Worm (Caenorhabditis elegans) whole organism, L2 larva: Measurements from ENCODE around the gene ZK1127.12.

Experiments
- C34F6.9 ChIP-seq: fragments of 150-350 bp; optimal IDR thresholded peaks from 2 replicates; lab custom pipeline; 2014; ENCODE audit warnings: missing biosample characterization, missing genetic modification characterization
- F13H6.1 ChIP-seq: sonication (generic microtip); optimal IDR thresholded peaks from 2 replicates; lab custom pipeline; 2016; ENCODE audit warnings: missing genetic modification characterization, missing compliant biosample characterization
- R02D3.7 ChIP-seq: fragments of 150-350 bp; optimal IDR thresholded peaks from 2 replicates; lab custom pipeline; 2014; ENCODE audit warnings: missing biosample characterization, missing genetic modification characterization
- Y55F3AM.14 ChIP-seq: fragments of 200-800 bp; sonication (Bioruptor generic); optimal IDR thresholded peaks from 2 replicates; lab custom pipeline; 2018; ENCODE audit warnings: mild to moderate bottlenecking, missing genetic modification characterization, missing compliant biosample characterization
- ZK546.5 ChIP-seq: sonication (generic microtip); optimal IDR thresholded peaks from 2 replicates; lab custom pipeline; 2017; ENCODE audit warnings: missing biosample characterization, missing genetic modification characterization
- alr-1 ChIP-seq: fragments of 150-350 bp; optimal IDR thresholded peaks from 2 replicates; lab custom pipeline; 2014; ENCODE audit warnings: missing biosample characterization, missing genetic modification characterization
- aly-2 ChIP-seq: fragments of 150-350 bp; optimal IDR thresholded peaks from 2 replicates; lab custom pipeline; 2014; ENCODE audit warnings: missing biosample characterization, missing genetic modification characterization
- ama-1 ChIP-seq: fragments of 150-350 bp; optimal IDR thresholded peaks from 2 replicates; lab custom pipeline; 2018; ENCODE audit warnings: inconsistent platforms
- blmp-1 ChIP-seq: sonication (generic microtip); optimal IDR thresholded peaks from 2 replicates; lab custom pipeline; 2017; ENCODE audit warnings: missing genetic modification characterization, mild to moderate bottlenecking, missing compliant biosample characterization, antibody characterized with exemption, moderate library complexity; ENCODE audit not compliant: insufficient read depth
- ceh-16 ChIP-seq: fragments of 150-350 bp; optimal IDR thresholded peaks from 2 replicates; lab custom pipeline; 2014; ENCODE audit warnings: missing biosample characterization, missing genetic modification characterization
- crh-2 ChIP-seq: sonication (generic microtip); optimal IDR thresholded peaks from 2 replicates; lab custom pipeline; 2017; ENCODE audit warnings: missing biosample characterization, missing genetic modification characterization
- dmd-4 ChIP-seq: sonication (generic microtip); optimal IDR thresholded peaks from 2 replicates; lab custom pipeline; 2017; ENCODE audit warnings: missing biosample characterization, missing genetic modification characterization
- egl-27 ChIP-seq: sonication (generic microtip); optimal IDR thresholded peaks from 3 replicates; lab custom pipeline; 2017; ENCODE audit warnings: missing biosample characterization, missing genetic modification reagents, missing genetic modification characterization
- elt-1 ChIP-seq: fragments of 150-350 bp; optimal IDR thresholded peaks from 2 replicates; lab custom pipeline; 2014; ENCODE audit warnings: missing biosample characterization, missing genetic modification characterization
- elt-3 ChIP-seq: sonication (generic microtip); optimal IDR thresholded peaks from 2 replicates; lab custom pipeline; 2017; ENCODE audit warnings: missing biosample characterization, missing genetic modification characterization
- fos-1 ChIP-seq: fragments of 150-350 bp; optimal IDR thresholded peaks from 2 replicates; lab custom pipeline; 2014; ENCODE audit warnings: missing biosample characterization, missing genetic modification characterization
- gmeb-1 ChIP-seq: fragments of 150-350 bp; optimal IDR thresholded peaks from 2 replicates; lab custom pipeline; 2014; ENCODE audit warnings: missing biosample characterization, missing genetic modification characterization
- lin-11 ChIP-seq: fragments of 150-350 bp; sonication (generic microtip); optimal IDR thresholded peaks from 2 replicates; lab custom pipeline; 2014; ENCODE audit warnings: missing biosample characterization, missing genetic modification characterization, inconsistent platforms, mixed read lengths
- lin-13 ChIP-seq: fragments of 150-350 bp; optimal IDR thresholded peaks from 2 replicates; lab custom pipeline; 2014; ENCODE audit warnings: missing biosample characterization, missing genetic modification reagents, missing genetic modification characterization
- lin-39 ChIP-seq: fragments of 150-350 bp; optimal IDR thresholded peaks from 2 replicates; lab custom pipeline; 2014; ENCODE audit warnings: missing biosample characterization, missing genetic modification reagents, missing genetic modification characterization
- lsy-2 ChIP-seq, 2 experiments: fragments of 150-350 bp in 1 of 2; sonication (generic microtip) in 1 of 2; optimal IDR thresholded peaks; 2 replicates each; lab custom pipeline; 2014 to 2017; ENCODE audit warnings: missing biosample characterization in 2 of 2, missing genetic modification characterization in 2 of 2
- mab-5 ChIP-seq: fragments of 150-350 bp; optimal IDR thresholded peaks from 2 replicates; lab custom pipeline; 2014; ENCODE audit warnings: missing biosample characterization, missing genetic modification characterization
- mdl-1 ChIP-seq, 2 experiments: fragments of 150-350 bp in 1 of 2; sonication (generic microtip) in 1 of 2; optimal IDR thresholded peaks; 2 replicates each; lab custom pipeline; 2017; ENCODE audit warnings: missing biosample characterization in 2 of 2, missing genetic modification characterization in 2 of 2
- nhr-10 ChIP-seq: sonication (generic microtip); optimal IDR thresholded peaks from 2 replicates; lab custom pipeline; 2017; ENCODE audit warnings: missing biosample characterization, missing genetic modification characterization
- nhr-11 ChIP-seq: fragments of 150-350 bp; optimal IDR thresholded peaks from 2 replicates; lab custom pipeline; 2014; ENCODE audit warnings: missing biosample characterization, missing genetic modification characterization
- nhr-12 ChIP-seq: fragments of 150-350 bp; optimal IDR thresholded peaks from 2 replicates; lab custom pipeline; 2014; ENCODE audit warnings: missing biosample characterization, missing genetic modification characterization
- nhr-129 ChIP-seq: fragments of 150-350 bp; optimal IDR thresholded peaks from 2 replicates; lab custom pipeline; 2014; ENCODE audit warnings: missing biosample characterization, missing genetic modification characterization
- nhr-21 ChIP-seq: fragments of 150-350 bp; optimal IDR thresholded peaks from 2 replicates; lab custom pipeline; 2014; ENCODE audit warnings: missing biosample characterization, missing genetic modification characterization
- nhr-23 ChIP-seq: fragments of 150-350 bp; optimal IDR thresholded peaks from 2 replicates; lab custom pipeline; 2014; ENCODE audit warnings: missing biosample characterization, missing genetic modification reagents, missing genetic modification characterization
- nhr-237 ChIP-seq: fragments of 150-350 bp; optimal IDR thresholded peaks from 2 replicates; lab custom pipeline; 2014; ENCODE audit warnings: missing biosample characterization, missing genetic modification characterization
- nhr-25 ChIP-seq: fragments of 150-350 bp; sonication (generic microtip); optimal IDR thresholded peaks from 3 replicates; lab custom pipeline; 2014; ENCODE audit warnings: missing biosample characterization, missing genetic modification characterization
- nhr-6 ChIP-seq: fragments of 150-350 bp; optimal IDR thresholded peaks from 2 replicates; lab custom pipeline; 2014; ENCODE audit warnings: missing biosample characterization, missing genetic modification characterization
- nhr-77 ChIP-seq: fragments of 150-350 bp; optimal IDR thresholded peaks from 2 replicates; lab custom pipeline; 2014; ENCODE audit warnings: missing biosample characterization, missing genetic modification characterization
- sem-4 ChIP-seq: fragments of 150-350 bp; optimal IDR thresholded peaks from 2 replicates; lab custom pipeline; 2014; ENCODE audit warnings: missing biosample characterization, missing genetic modification reagents, missing genetic modification characterization
- skn-1 ChIP-seq: sonication (generic microtip); optimal IDR thresholded peaks from 2 replicates; lab custom pipeline; 2017; ENCODE audit warnings: missing biosample characterization, missing genetic modification characterization
- sma-3 ChIP-seq: sonication (generic microtip); optimal IDR thresholded peaks from 2 replicates; lab custom pipeline; 2016; ENCODE audit warnings: missing genetic modification reagents, missing genetic modification characterization, missing compliant biosample characterization
- sma-9 ChIP-seq, 2 experiments: fragments of 150-350 bp in 1 of 2; sonication (generic microtip) in 1 of 2; optimal IDR thresholded peaks; 2 replicates each; lab custom pipeline; 2014 to 2016; ENCODE audit warnings: missing genetic modification characterization in 2 of 2, mild to moderate bottlenecking in 1 of 2, missing biosample characterization in 1 of 2, missing compliant biosample characterization in 1 of 2, missing genetic modification reagents in 1 of 2, moderate library complexity in 1 of 2
- snpc-4 ChIP-seq: fragments of 150-350 bp; optimal IDR thresholded peaks from 2 replicates; lab custom pipeline; 2014; ENCODE audit warnings: missing biosample characterization, missing genetic modification characterization
- unc-39 ChIP-seq: fragments of 150-350 bp; optimal IDR thresholded peaks from 2 replicates; lab custom pipeline; 2014; ENCODE audit warnings: missing biosample characterization, missing genetic modification characterization
- unc-55 ChIP-seq: fragments of 150-350 bp; sonication (generic microtip); optimal IDR thresholded peaks from 3 replicates; lab custom pipeline; 2014; ENCODE audit warnings: missing biosample characterization, missing genetic modification reagents, missing genetic modification characterization
- unc-62 ChIP-seq: fragments of 150-350 bp; optimal IDR thresholded peaks from 2 replicates; lab custom pipeline; 2014; ENCODE audit warnings: missing biosample characterization, missing genetic modification reagents, missing genetic modification characterization
- zag-1 ChIP-seq: fragments of 150-350 bp; optimal IDR thresholded peaks from 2 replicates; lab custom pipeline; 2014; ENCODE audit warnings: missing biosample characterization, missing genetic modification characterization
- ztf-1 ChIP-seq: fragments of 200-800 bp; sonication (Bioruptor generic); conservative IDR thresholded peaks from 2 replicates; pipeline ENCODE4 v1.3.6; 2022; ENCODE audit warnings: missing genetic modification characterization, missing compliant biosample characterization
- ztf-11 ChIP-seq: sonication (generic microtip); optimal IDR thresholded peaks from 2 replicates; lab custom pipeline; 2017; ENCODE audit warnings: missing biosample characterization, missing genetic modification characterization
- ztf-4 ChIP-seq: fragments of 150-350 bp; optimal IDR thresholded peaks from 2 replicates; lab custom pipeline; 2014; ENCODE audit warnings: missing biosample characterization, missing genetic modification characterization

Gene ZK1127.12

ce11 chrII:7060202-7060601 is 8.3 kb downstream of the ZK1127.12 start:
- no peak for TF ChIP-seq nhr-10 (tag; lab: Kevin White, UChicago)
- TF ChIP-seq aly-2 = no peak
- TF ChIP-seq gmeb-1 (tag; lab: Kevin White, UChicago) = peak; percentile 29
- no peak for TF ChIP-seq ztf-11
- no peak for TF ChIP-seq Y55F3AM.14 (GFP tag; lab: Kevin White, UChicago)
- TF ChIP-seq mdl-1 (tag; optimal IDR thresholded peaks at IDR 0.05; lab: Kevin White, UChicago) = no peak
- peak; percentile 58 for TF ChIP-seq crh-2 (tag; lab: Kevin White, UChicago)
- peak in 1 of 2 experiments; percentile 7 for TF ChIP-seq lsy-2 (tag; optimal IDR thresholded peaks at IDR 0.05; lab: Kevin White, UChicago)
- no peak for TF ChIP-seq ZK546.5
- TF ChIP-seq nhr-77 = no peak
- peak; percentile 55 for TF ChIP-seq F13H6.1
- TF ChIP-seq sma-9 (GFP tag; optimal IDR thresholded peaks at IDR 0.05; lab: Kevin White, UChicago) = peak; percentile 65
- TF ChIP-seq sma-9 (tag; optimal IDR thresholded peaks at IDR 0.05; lab: Kevin White, UChicago) = no peak
- TF ChIP-seq ama-1 = no peak
- TF ChIP-seq zag-1 = no peak
- no peak for TF ChIP-seq lin-11 (tag; lab: Kevin White, UChicago)
- no peak for TF ChIP-seq nhr-12 (tag; lab: Kevin White, UChicago)
- no peak for TF ChIP-seq nhr-11 (tag; lab: Kevin White, UChicago)
- TF ChIP-seq nhr-23 (tag; lab: Kevin White, UChicago) = no peak
- no peak for TF ChIP-seq nhr-21 (tag; lab: Kevin White, UChicago)
- TF ChIP-seq sem-4 (tag; lab: Kevin White, UChicago) = no peak
- TF ChIP-seq mab-5 (tag; lab: Kevin White, UChicago) = no peak
- TF ChIP-seq unc-39 = no peak
- TF ChIP-seq dmd-4 (tag; lab: Kevin White, UChicago) = no peak
- no peak for TF ChIP-seq snpc-4 (tag; lab: Kevin White, UChicago)
- TF ChIP-seq nhr-6 (tag; lab: Kevin White, UChicago) = no peak
- TF ChIP-seq nhr-25 (tag; lab: Kevin White, UChicago) = no peak
- peak; percentile 92 for TF ChIP-seq skn-1 (tag; lab: Kevin White, UChicago)
- no peak for TF ChIP-seq elt-3
- TF ChIP-seq lin-39 (tag; lab: Kevin White, UChicago) = no peak
- no peak for TF ChIP-seq ceh-16 (tag; lab: Kevin White, UChicago)
- TF ChIP-seq sma-3 (GFP tag; lab: Kevin White, UChicago) = peak; percentile 14
- TF ChIP-seq alr-1 (tag; lab: Kevin White, UChicago) = no peak
- TF ChIP-seq fos-1 (tag; lab: Kevin White, UChicago) = peak; percentile 83
- TF ChIP-seq R02D3.7 (tag; lab: Kevin White, UChicago) = no peak
- no peak for TF ChIP-seq unc-55 (GFP tag; lab: Kevin White, UChicago)
- no peak for TF ChIP-seq ztf-4 (tag; lab: Kevin White, UChicago)
- peak; percentile 76 for TF ChIP-seq nhr-129 (tag; lab: Kevin White, UChicago)
- no peak for TF ChIP-seq egl-27 (tag; lab: Kevin White, UChicago)
- TF ChIP-seq nhr-237 (tag; lab: Kevin White, UChicago) = no peak
- TF ChIP-seq ztf-1 = no peak
- TF ChIP-seq lin-13 (GFP tag; lab: Kevin White, UChicago) = no peak
- no peak for TF ChIP-seq C34F6.9
- no peak for TF ChIP-seq blmp-1 (tag; lab: Kevin White, UChicago)
- TF ChIP-seq elt-1 = no peak
- TF ChIP-seq unc-62 (GFP tag; lab: Kevin White, UChicago) = no peak

- TF ChIP-seq skn-1 (tag; lab: Kevin White, UChicago) (peak; percentile 87), zag-1 (no peak)
- TF ChIP-seq, all 48 proteins: peak for 1
Measured at ce11 chrII:7060791-7061190, 8.9 kb downstream of the ZK1127.12 start.
